Worm (Caenorhabditis elegans) whole organism, L1 larva: ENCODE measurements around the gene C50F4.10.

Experiments
- grh-1 ChIP-seq: fragments of 200-800 bp; sonication (Bioruptor generic); IDR thresholded peaks from 2 replicates; pipeline ENCODE4 v1.3.6; 2022; ENCODE audit warnings: missing genetic modification reagents, missing genetic modification characterization, missing compliant biosample characterization
- jun-1 ChIP-seq: fragments of 150-350 bp; optimal IDR thresholded peaks from 2 replicates; lab custom pipeline; 2014; ENCODE audit warnings: missing biosample characterization, missing genetic modification reagents, missing genetic modification characterization
- mep-1 ChIP-seq: fragments of 150-350 bp; optimal IDR thresholded peaks from 2 replicates; lab custom pipeline; 2014; ENCODE audit warnings: missing biosample characterization, missing genetic modification characterization
- nhr-20 ChIP-seq: sonication (generic microtip); optimal IDR thresholded peaks from 2 replicates; lab custom pipeline; 2016; ENCODE audit warnings: mild to moderate bottlenecking, missing genetic modification characterization, missing compliant biosample characterization
- nhr-28 ChIP-seq: fragments of 150-350 bp; optimal IDR thresholded peaks from 2 replicates; lab custom pipeline; 2014; ENCODE audit warnings: missing biosample characterization, missing genetic modification characterization
- nhr-47 ChIP-seq: sonication (generic microtip); optimal IDR thresholded peaks from 2 replicates; lab custom pipeline; 2016; ENCODE audit warnings: mild to moderate bottlenecking, missing genetic modification characterization, moderate library complexity, missing compliant biosample characterization
- nhr-77 ChIP-seq: fragments of 150-350 bp; optimal IDR thresholded peaks from 2 replicates; lab custom pipeline; 2014; ENCODE audit warnings: missing biosample characterization, missing genetic modification characterization
- nhr-90 ChIP-seq: sonication (generic microtip); optimal IDR thresholded peaks from 2 replicates; lab custom pipeline; 2016; ENCODE audit warnings: mild to moderate bottlenecking, missing genetic modification characterization, missing compliant biosample characterization; ENCODE audit not compliant: poor library complexity
- rnt-1 ChIP-seq: sonication (generic microtip); optimal IDR thresholded peaks from 2 replicates; lab custom pipeline; 2016; ENCODE audit warnings: mild to moderate bottlenecking, missing genetic modification characterization, moderate library complexity, missing compliant biosample characterization
- unc-62 ChIP-seq: fragments of 150-350 bp; optimal IDR thresholded peaks from 2 replicates; lab custom pipeline; 2014; ENCODE audit warnings: missing biosample characterization, missing genetic modification reagents, missing genetic modification characterization
- ztf-4 ChIP-seq: fragments of 150-350 bp; optimal IDR thresholded peaks from 2 replicates; lab custom pipeline; 2014; ENCODE audit warnings: missing biosample characterization, missing genetic modification characterization

DNA sequence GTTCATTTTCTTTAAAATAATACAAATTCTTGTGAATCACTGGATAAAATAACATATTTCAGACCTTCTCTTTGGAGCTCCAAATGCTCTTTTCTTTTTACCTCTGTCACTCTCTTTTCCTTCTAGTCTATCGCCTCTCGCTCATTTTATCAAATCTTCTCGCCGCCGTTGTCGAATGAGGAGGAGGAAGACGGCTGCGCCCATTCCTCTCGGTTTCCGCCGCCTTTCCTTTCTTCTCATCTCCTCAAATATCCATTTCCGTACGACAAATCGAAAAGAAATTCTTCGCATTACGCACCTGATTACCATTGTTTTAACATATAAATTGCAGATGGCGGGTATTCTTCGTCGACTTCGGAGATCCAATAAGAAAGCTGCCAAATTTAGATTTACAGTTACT lies 18.9 kb upstream of the C50F4.10 start, which contains the start of gene ehbp-1:
- no peak for TF ChIP-seq nhr-20 (tag; lab: Kevin White, UChicago)
- TF ChIP-seq nhr-77 (tag; lab: Kevin White, UChicago) = no peak
- TF ChIP-seq ztf-4 (tag; lab: Kevin White, UChicago) = no peak
- TF ChIP-seq grh-1 (GFP tag; lab: Robert Waterston, UW) = no peak
- no peak for TF ChIP-seq mep-1 (tag; lab: Kevin White, UChicago)
- TF ChIP-seq rnt-1 (tag; lab: Kevin White, UChicago) = no peak
- TF ChIP-seq nhr-90 (tag; lab: Kevin White, UChicago) = no peak
- no peak for TF ChIP-seq nhr-47 (tag; lab: Kevin White, UChicago)
- no peak for TF ChIP-seq unc-62 (GFP tag; lab: Kevin White, UChicago)
- TF ChIP-seq nhr-28 = no peak
- no peak for TF ChIP-seq jun-1 (tag; lab: Kevin White, UChicago)
